Fruit fly (Drosophila melanogaster): Measurements from ENCODE around the gene Tao.

The Tao gene

dm6 chrX:19604997-19605396 is 25.4 kb upstream of the Tao start, which contains the start of gene CG14207:
Gene CG14207, plus strand, starts transcription at chrX:19605199.
- TF ChIP-seq ttk (optimal IDR thresholded peaks at IDR 0.05) (no peak), Myc (optimal IDR thresholded peaks at IDR 0.05) (no peak)

- TF ChIP-seq Sin3A (optimal IDR thresholded peaks at IDR 0.05), result no peak
- TF ChIP-seq h (optimal IDR thresholded peaks at IDR 0.05), result no peak
- no peak for TF ChIP-seq psq (optimal IDR thresholded peaks at IDR 0.05)
- TF ChIP-seq ttk (optimal IDR thresholded peaks at IDR 0.05), result no peak
- TF ChIP-seq Myc (optimal IDR thresholded peaks at IDR 0.05), result no peak
- TF ChIP-seq insv (optimal IDR thresholded peaks at IDR 0.05), result no peak
Measured at dm6 chrX:19603953-19604352, 24.4 kb upstream of the Tao start.

dm6 chrX:19602483-19602882 is 22.9 kb upstream of the Tao start:
- TF ChIP-seq insv (optimal IDR thresholded peaks at IDR 0.05) (no peak), h (optimal IDR thresholded peaks at IDR 0.05) (no peak), ttk (optimal IDR thresholded peaks at IDR 0.05) (no peak), psq (optimal IDR thresholded peaks at IDR 0.05) (no peak), Myc (optimal IDR thresholded peaks at IDR 0.05) (no peak), Sin3A (optimal IDR thresholded peaks at IDR 0.05) (no peak)

dm6 chrX:19601644-19602043 is 22.0 kb upstream of the Tao start, which contains the start of gene CG14220:
Gene CG14220, minus strand, starts transcription at chrX:19601851.
- TF ChIP-seq psq (optimal IDR thresholded peaks at IDR 0.05), result no peak

- TF ChIP-seq insv (optimal IDR thresholded peaks at IDR 0.05) (no peak), h (optimal IDR thresholded peaks at IDR 0.05) (no peak), ttk (optimal IDR thresholded peaks at IDR 0.05) (no peak), Myc (optimal IDR thresholded peaks at IDR 0.05) (no peak), psq (optimal IDR thresholded peaks at IDR 0.05) (no peak), Sin3A (optimal IDR thresholded peaks at IDR 0.05) (no peak)
Measured at dm6 chrX:19598503-19598902, 18.9 kb upstream of the Tao start.

dm6 chrX:19597684-19598363 is 18.2 kb upstream of the Tao start, which contains the start of gene RpS10b:
Gene RpS10b, plus strand, starts transcription at chrX:19598031.
- no peak for TF ChIP-seq Sin3A (optimal IDR thresholded peaks at IDR 0.05)

dm6 chrX:19595862-19596261 is 16.3 kb upstream of the Tao start:
- no peak for TF ChIP-seq Myc (optimal IDR thresholded peaks at IDR 0.05)
- no peak for TF ChIP-seq Sin3A (optimal IDR thresholded peaks at IDR 0.05)
- TF ChIP-seq h (optimal IDR thresholded peaks at IDR 0.05), result no peak
- no peak for TF ChIP-seq insv (optimal IDR thresholded peaks at IDR 0.05)
- no peak for TF ChIP-seq psq (optimal IDR thresholded peaks at IDR 0.05)
- no peak for TF ChIP-seq ttk (optimal IDR thresholded peaks at IDR 0.05)

dm6 chrX:19592309-19592708 is 12.7 kb upstream of the Tao start, which contains the start of gene CG14205:
Gene CG14205, plus strand, starts transcription at chrX:19592609.
- TF ChIP-seq ttk (optimal IDR thresholded peaks at IDR 0.05) (no peak), h (optimal IDR thresholded peaks at IDR 0.05) (no peak), insv (optimal IDR thresholded peaks at IDR 0.05) (no peak), Sin3A (optimal IDR thresholded peaks at IDR 0.05) (no peak), psq (optimal IDR thresholded peaks at IDR 0.05) (no peak), Myc (optimal IDR thresholded peaks at IDR 0.05) (no peak)

dm6 chrX:19590579-19590978 is 11.0 kb upstream of the Tao start:
- no peak for TF ChIP-seq Myc (optimal IDR thresholded peaks at IDR 0.05)
- TF ChIP-seq h (optimal IDR thresholded peaks at IDR 0.05), result no peak
- TF ChIP-seq ttk (optimal IDR thresholded peaks at IDR 0.05), result no peak

- no peak for TF ChIP-seq Sin3A (optimal IDR thresholded peaks at IDR 0.05)
- no peak for TF ChIP-seq h (optimal IDR thresholded peaks at IDR 0.05)
- TF ChIP-seq psq (optimal IDR thresholded peaks at IDR 0.05), result no peak
- no peak for TF ChIP-seq ttk (optimal IDR thresholded peaks at IDR 0.05)
- no peak for TF ChIP-seq insv (optimal IDR thresholded peaks at IDR 0.05)
- no peak for TF ChIP-seq Myc (optimal IDR thresholded peaks at IDR 0.05)
Measured at dm6 chrX:19590070-19590469, 10.5 kb upstream of the Tao start, which contains the start of gene CG14219. Gene CG14219, minus strand, starts transcription at chrX:19590170.

dm6 chrX:19585142-19585541 is 5.5 kb upstream of the Tao start:
- TF ChIP-seq insv (optimal IDR thresholded peaks at IDR 0.05) (no peak), psq (optimal IDR thresholded peaks at IDR 0.05) (no peak)

dm6 chrX:19583317-19583716 is 3.7 kb upstream of the Tao start, which contains the start of gene CG14204:
Gene CG14204, plus strand, starts transcription at chrX:19583617.
- TF ChIP-seq insv (optimal IDR thresholded peaks at IDR 0.05) (no peak), Sin3A (optimal IDR thresholded peaks at IDR 0.05) (no peak), psq (optimal IDR thresholded peaks at IDR 0.05) (no peak), ttk (optimal IDR thresholded peaks at IDR 0.05) (no peak), Myc (optimal IDR thresholded peaks at IDR 0.05) (no peak)

- TF ChIP-seq h (optimal IDR thresholded peaks at IDR 0.05), result no peak
- no peak for TF ChIP-seq Sin3A (optimal IDR thresholded peaks at IDR 0.05)
- TF ChIP-seq insv (optimal IDR thresholded peaks at IDR 0.05), result no peak
- no peak for TF ChIP-seq psq (optimal IDR thresholded peaks at IDR 0.05)
- TF ChIP-seq Myc (optimal IDR thresholded peaks at IDR 0.05), result no peak
Measured at dm6 chrX:19582732-19583131, 3.1 kb upstream of the Tao start.

- TF ChIP-seq Sin3A (optimal IDR thresholded peaks at IDR 0.05) (no peak), h (optimal IDR thresholded peaks at IDR 0.05) (no peak), Myc (optimal IDR thresholded peaks at IDR 0.05) (no peak), insv (optimal IDR thresholded peaks at IDR 0.05) (no peak), psq (optimal IDR thresholded peaks at IDR 0.05) (no peak), ttk (optimal IDR thresholded peaks at IDR 0.05) (no peak)
Measured at dm6 chrX:19581881-19582280, 2.3 kb upstream of the Tao start, which contains the start of gene CG14218. Gene CG14218, minus strand, starts transcription at chrX:19581981.
